8 worm cellular contexts compared by ENCODE assay signal in the genomic region with DNA sequence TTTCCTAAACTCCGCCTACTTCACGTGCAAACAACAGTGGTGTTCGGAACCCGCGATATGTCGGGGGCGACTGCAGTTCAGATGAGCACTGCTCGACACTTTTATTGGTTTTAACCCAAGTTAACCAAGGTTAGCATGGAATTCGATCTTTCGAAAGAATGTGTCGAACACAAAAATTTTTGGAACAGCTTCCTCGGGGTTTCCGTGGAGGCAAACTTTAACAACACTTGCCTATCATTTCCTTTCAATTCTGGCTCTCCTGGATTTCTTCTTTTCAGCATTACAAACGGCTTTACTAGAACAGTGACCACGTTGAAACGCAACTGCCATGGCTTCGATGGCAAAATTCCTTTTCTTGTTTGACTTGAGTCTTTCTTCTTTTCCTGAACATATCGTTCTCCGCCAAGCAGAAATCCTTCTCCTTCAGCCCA.
TF ChIP-seq lines count a peak whose summit lies in the region.

No protein-coding gene starts in this region.

TF ChIP-seq in whole organism, L1 larva, 84 proteins besides CTCF, POLR2A, EP300 and RAD21 (continues in another document):
- TF ChIP-seq snpc-4 (tag; optimal IDR thresholded peaks at IDR 0.05; lab: Kevin White, UChicago) = peak; percentile 97
- peak in 1 of 3 experiments; percentile 23 for TF ChIP-seq dpl-1 (GFP tag; optimal IDR thresholded peaks at IDR 0.05; lab: Kevin White, UChicago)
- TF ChIP-seq lin-14 (GFP tag; optimal IDR thresholded peaks at IDR 0.05; lab: Kevin White, UChicago) = peak; percentile 59
- no peak for TF ChIP-seq sox-4 (tag; optimal IDR thresholded peaks at IDR 0.05; lab: Kevin White, UChicago)
- no peak for TF ChIP-seq ceh-90 (tag; optimal IDR thresholded peaks at IDR 0.05; lab: Kevin White, UChicago)
- 0 out of 2 replicates have a peak, but pooled peaks have one; percentile 31 for TF ChIP-seq grh-1 (GFP tag; IDR thresholded peaks at IDR 0.05; lab: Robert Waterston, UW)
- peak; percentile 14 for TF ChIP-seq nhr-85 (tag; lab: Kevin White, UChicago)
- TF ChIP-seq lin-39 (tag; optimal IDR thresholded peaks at IDR 0.05; lab: Kevin White, UChicago) = peak; percentile 50
- peak; percentile 28 for TF ChIP-seq jun-1 (tag; optimal IDR thresholded peaks at IDR 0.05; lab: Kevin White, UChicago)
- peak; percentile 42 for TF ChIP-seq nhr-47 (tag; optimal IDR thresholded peaks at IDR 0.05; lab: Kevin White, UChicago)
- TF ChIP-seq nhr-84 (tag; optimal IDR thresholded peaks at IDR 0.05; lab: Kevin White, UChicago) = no peak

TF ChIP-seq in whole organism, L2 larva, 48 proteins besides CTCF, POLR2A, EP300 and RAD21 (continues in another document):
- TF ChIP-seq unc-39 (tag; optimal IDR thresholded peaks at IDR 0.05; lab: Kevin White, UChicago) = no peak
- peak; percentile 72 for TF ChIP-seq gmeb-1 (tag; optimal IDR thresholded peaks at IDR 0.05; lab: Kevin White, UChicago)
- TF ChIP-seq fos-1 (tag; optimal IDR thresholded peaks at IDR 0.05; lab: Kevin White, UChicago) = peak; percentile 25
- peak; percentile 31 for TF ChIP-seq sma-3 (GFP tag; optimal IDR thresholded peaks at IDR 0.05; lab: Kevin White, UChicago)
- no peak for TF ChIP-seq peb-1 (tag; optimal IDR thresholded peaks at IDR 0.05; lab: Kevin White, UChicago)
- TF ChIP-seq crh-2 (tag; optimal IDR thresholded peaks at IDR 0.05; lab: Kevin White, UChicago) = peak; percentile 56
- TF ChIP-seq blmp-1 (tag; optimal IDR thresholded peaks at IDR 0.05; lab: Kevin White, UChicago; ENCODE audit: insufficient read depth) = no peak
- no peak for TF ChIP-seq aly-2 (tag; optimal IDR thresholded peaks at IDR 0.05; lab: Kevin White, UChicago)
- TF ChIP-seq elt-3 (tag; optimal IDR thresholded peaks at IDR 0.05; lab: Kevin White, UChicago) = no peak
- no peak for TF ChIP-seq unc-62 (GFP tag; optimal IDR thresholded peaks at IDR 0.05; lab: Kevin White, UChicago)
- TF ChIP-seq F13H6.1 (tag; optimal IDR thresholded peaks at IDR 0.05; lab: Kevin White, UChicago) = peak; percentile 39

TF ChIP-seq in whole organism, L3 larva, 47 proteins besides CTCF, POLR2A, EP300 and RAD21 (continues in another document):
- TF ChIP-seq nfya-1 (tag; optimal IDR thresholded peaks at IDR 0.05; lab: Kevin White, UChicago; ENCODE audit: insufficient read depth) = peak; percentile 61
- TF ChIP-seq nhr-77 (tag; optimal IDR thresholded peaks at IDR 0.05; lab: Kevin White, UChicago) = peak; percentile 62
- no peak for TF ChIP-seq egl-5 (tag; optimal IDR thresholded peaks at IDR 0.05; lab: Kevin White, UChicago)
- peak in 1 of 3 experiments; percentile 3 for TF ChIP-seq elt-3 (tag; optimal IDR thresholded peaks at IDR 0.05; lab: Kevin White, UChicago)
- no peak for TF ChIP-seq nhr-237 (tag; optimal IDR thresholded peaks at IDR 0.05; lab: Kevin White, UChicago)
- peak; percentile 98 for TF ChIP-seq snpc-4 (tag; optimal IDR thresholded peaks at IDR 0.05; lab: Kevin White, UChicago)
- no peak for TF ChIP-seq ztf-11 (tag; optimal IDR thresholded peaks at IDR 0.05; lab: Kevin White, UChicago)
- no peak for TF ChIP-seq unc-62 (GFP tag; optimal IDR thresholded peaks at IDR 0.05; lab: Kevin White, UChicago)
- TF ChIP-seq pqm-1 (tag; optimal IDR thresholded peaks at IDR 0.05; lab: Kevin White, UChicago) = peak; percentile 62
- peak; percentile 91 for TF ChIP-seq ama-1 (optimal IDR thresholded peaks at IDR 0.05; lab: Kevin White, UChicago)
- TF ChIP-seq nhr-25 (tag; optimal IDR thresholded peaks at IDR 0.05; lab: Kevin White, UChicago) = no peak

TF ChIP-seq in whole organism, L4 larva, 104 proteins besides CTCF, POLR2A, EP300 and RAD21 (continues in another document):
- TF ChIP-seq rbr-2 (tag; optimal IDR thresholded peaks at IDR 0.05; lab: Kevin White, UChicago) (peak; percentile 39), nhr-111 (GFP tag; optimal IDR thresholded peaks at IDR 0.05; lab: Kevin White, UChicago) (peak; percentile 17), ceh-44 (GFP tag; IDR thresholded peaks at IDR 0.05; lab: Robert Waterston, UW) (no peak), ceh-32 (tag; optimal IDR thresholded peaks at IDR 0.05; lab: Kevin White, UChicago; ENCODE audit: poor library complexity) (no peak), skn-1 (tag; optimal IDR thresholded peaks at IDR 0.05; lab: Kevin White, UChicago) (no peak), D1046.2 (GFP tag; IDR thresholded peaks at IDR 0.05; lab: Robert Waterston, UW) (0 out of 2 replicates have a peak, but pooled peaks have one; percentile 58), ceh-82 (tag; optimal IDR thresholded peaks at IDR 0.05; lab: Kevin White, UChicago) (no peak), snpc-4 (tag; optimal IDR thresholded peaks at IDR 0.05; lab: Kevin White, UChicago) (peak; percentile 88), nhr-11 (tag; optimal IDR thresholded peaks at IDR 0.05; lab: Kevin White, UChicago) (no peak), lin-29 (GFP tag; IDR thresholded peaks at IDR 0.05; lab: Robert Waterston, UW) (no peak), egl-43 (GFP tag; IDR thresholded peaks at IDR 0.05; lab: Robert Waterston, UW) (peak; percentile 54)

TF ChIP-seq in whole organism, early embryonic, 17 proteins besides CTCF, POLR2A, EP300 and RAD21:
- no peak for TF ChIP-seq scrt-1 (GFP tag; IDR thresholded peaks at IDR 0.05; lab: Robert Waterston, UW)
- peak; percentile 94 for TF ChIP-seq ama-1 (optimal IDR thresholded peaks at IDR 0.05; lab: Kevin White, UChicago)
- peak; percentile 8 for TF ChIP-seq hmg-4 (GFP tag; optimal IDR thresholded peaks at IDR 0.05; lab: Kevin White, UChicago)

TF ChIP-seq in whole organism, late embryonic, 69 proteins besides CTCF, POLR2A, EP300 and RAD21:
- TF ChIP-seq zip-5 (tag; optimal IDR thresholded peaks at IDR 0.05; lab: Kevin White, UChicago) (no peak), ceh-24 (tag; optimal IDR thresholded peaks at IDR 0.05; lab: Kevin White, UChicago) (no peak), T23F11.4 (GFP tag; optimal IDR thresholded peaks at IDR 0.05; lab: Kevin White, UChicago) (no peak), ama-1 (optimal IDR thresholded peaks at IDR 0.05; lab: Kevin White, UChicago) (peak; percentile 87), F13H6.1 (tag; optimal IDR thresholded peaks at IDR 0.05; lab: Kevin White, UChicago) (no peak), pax-1 (tag; optimal IDR thresholded peaks at IDR 0.05; lab: Kevin White, UChicago) (no peak), ceh-34 (tag; optimal IDR thresholded peaks at IDR 0.05; lab: Kevin White, UChicago) (no peak), hlh-8 (tag; optimal IDR thresholded peaks at IDR 0.05; lab: Kevin White, UChicago) (no peak), rnt-1 (tag; optimal IDR thresholded peaks at IDR 0.05; lab: Kevin White, UChicago) (no peak), elt-2 (tag; optimal IDR thresholded peaks at IDR 0.05; lab: Kevin White, UChicago) (peak; percentile 11), mec-3 (tag; optimal IDR thresholded peaks at IDR 0.05; lab: Kevin White, UChicago; ENCODE audit: borderline replicate concordance) (no peak)

TF ChIP-seq in whole organism, mixed stage, embryonic, 35 proteins besides CTCF, POLR2A, EP300 and RAD21:
- TF ChIP-seq unc-39 (tag; optimal IDR thresholded peaks at IDR 0.05; lab: Kevin White, UChicago) (no peak), elt-3 (tag; optimal IDR thresholded peaks at IDR 0.05; lab: Kevin White, UChicago) (no peak), ces-1 (GFP tag; optimal IDR thresholded peaks at IDR 0.05; lab: Kevin White, UChicago) (no peak), hlh-1 (tag; optimal IDR thresholded peaks at IDR 0.05; lab: Kevin White, UChicago) (peak; percentile 19), nhr-28 (tag; optimal IDR thresholded peaks at IDR 0.05; lab: Kevin White, UChicago) (no peak)

TF ChIP-seq in whole organism, young adult, 124 proteins besides CTCF, POLR2A, EP300 and RAD21 (continues in another document):
- TF ChIP-seq attf-3 (GFP tag; conservative IDR thresholded peaks at IDR 0.05; lab: Robert Waterston, UW) (peak; percentile 61; the same call in 1 of the 2 replicates), efl-1 (GFP tag; optimal IDR thresholded peaks at IDR 0.05; lab: Kevin White, UChicago) (no peak), F52B5.7 (tag; optimal IDR thresholded peaks at IDR 0.05; lab: Kevin White, UChicago) (peak; percentile 35), hrde-1 (tag; optimal IDR thresholded peaks at IDR 0.05; lab: Kevin White, UChicago; ENCODE audit: borderline replicate concordance) (peak; percentile 74), lin-26 (GFP tag; IDR thresholded peaks at IDR 0.05; lab: Robert Waterston, UW) (peak; percentile 67), ceh-40 (GFP tag; IDR thresholded peaks at IDR 0.05; lab: Robert Waterston, UW) (no peak), Y53F4B.3 (GFP tag; IDR thresholded peaks at IDR 0.05; lab: Robert Waterston, UW) (no peak), nhr-179 (tag; optimal IDR thresholded peaks at IDR 0.05; lab: Kevin White, UChicago) (no peak), lsl-1 (GFP tag; optimal IDR thresholded peaks at IDR 0.05; lab: Kevin White, UChicago) (peak; percentile 70), let-607 (tag; optimal IDR thresholded peaks at IDR 0.05; lab: Kevin White, UChicago) (peak in 1 of 2 experiments; percentile 30), nhr-27 (tag; optimal IDR thresholded peaks at IDR 0.05; lab: Kevin White, UChicago) (no peak), bed-1 (GFP tag; IDR thresholded peaks at IDR 0.05; lab: Robert Waterston, UW) (no peak), ets-4 (GFP tag; optimal IDR thresholded peaks at IDR 0.05; lab: Kevin White, UChicago) (peak; percentile 44), attf-6 (GFP tag; IDR thresholded peaks at IDR 0.05; lab: Robert Waterston, UW) (peak; percentile 97), hsf-1 (GFP tag; IDR thresholded peaks at IDR 0.05; lab: Robert Waterston, UW) (peak; percentile 75), ztf-28 (GFP tag; IDR thresholded peaks at IDR 0.05; lab: Robert Waterston, UW) (no peak), dpff-1 (tag; optimal IDR thresholded peaks at IDR 0.05; lab: Kevin White, UChicago) (peak; percentile 90), lsy-27 (tag; optimal IDR thresholded peaks at IDR 0.05; lab: Kevin White, UChicago; ENCODE audit: borderline replicate concordance, insufficient read depth) (peak; percentile 21), F10E7.11 (tag; optimal IDR thresholded peaks at IDR 0.05; lab: Kevin White, UChicago) (no peak), T26A5.8 (tag; optimal IDR thresholded peaks at IDR 0.05; lab: Kevin White, UChicago) (peak; percentile 13), lin-40 (tag; optimal IDR thresholded peaks at IDR 0.05; lab: Kevin White, UChicago) (peak; percentile 43), F57C9.4 (tag; optimal IDR thresholded peaks at IDR 0.05; lab: Kevin White, UChicago) (peak; percentile 40), B0019.2 (GFP tag; conservative IDR thresholded peaks at IDR 0.05; lab: Robert Waterston, UW) (no peak), pbrm-1 (GFP tag; IDR thresholded peaks at IDR 0.05; lab: Robert Waterston, UW) (peak; percentile 98), zfh-2 (GFP tag; conservative IDR thresholded peaks at IDR 0.05; lab: Robert Waterston, UW) (no peak; the same call in 1 of the 2 replicates), C17E4.6 (GFP tag; IDR thresholded peaks at IDR 0.05; lab: Robert Waterston, UW) (peak; percentile 51; the same call in 1 of the 2 replicates), F55B11.4 (tag; optimal IDR thresholded peaks at IDR 0.05; lab: Kevin White, UChicago; ENCODE audit: borderline replicate concordance, insufficient read depth) (no peak), madf-8 (GFP tag; conservative IDR thresholded peaks at IDR 0.05; lab: Robert Waterston, UW) (0 out of 2 replicates have a peak, but pooled peaks have one; percentile 16)
